Worm (Caenorhabditis elegans): Measurements from ENCODE around the gene srd-5.

ce11 chrIV:5678044-5678443 lies 3.7 kb upstream of the srd-5 start, which contains the start of gene C55C3.4:
- TF ChIP-seq elt-1 (tag; optimal IDR thresholded peaks at IDR 0.05) = no peak
- TF ChIP-seq nhr-12 (tag; optimal IDR thresholded peaks at IDR 0.05) = no peak
